Fruit fly (Drosophila melanogaster) whole organism, embryonic: ENCODE measurements around the gene bor.

Source experiments
- Ada2b ChIP-seq: fragments of 200-800 bp; sonication (Bioruptor generic); IDR thresholded peaks from 2 replicates; pipeline ENCODE4 v1.3.6; 2022; ENCODE audit warnings: missing biosample characterization, missing genetic modification characterization
- Aef1 ChIP-seq: fragments of 200-800 bp; sonication (Bioruptor generic); IDR thresholded peaks from 3 replicates; pipeline ENCODE4 v1.3.6; 2022; ENCODE audit warnings: missing biosample characterization, missing genetic modification characterization
- Bdp1 ChIP-seq: fragments of 200-800 bp; sonication (Bioruptor generic); optimal IDR thresholded peaks from 3 replicates; lab custom pipeline; 2016; ENCODE audit warnings: missing biosample characterization, missing genetic modification characterization
- C15 ChIP-seq: fragments of 200-800 bp; sonication (Bioruptor generic); IDR thresholded peaks from 3 replicates; pipeline ENCODE4 v1.3.6; 2022; ENCODE audit warnings: missing biosample characterization, missing genetic modification characterization
- CG10267 ChIP-seq: fragments of 200-800 bp; sonication (Bioruptor generic); optimal IDR thresholded peaks from 2 replicates; lab custom pipeline; 2018; ENCODE audit warnings: missing biosample characterization, mild to moderate bottlenecking, missing genetic modification characterization, moderate library complexity
- CG11723 ChIP-seq: fragments of 200-800 bp; sonication (Bioruptor generic); optimal IDR thresholded peaks from 2 replicates; lab custom pipeline; 2017; ENCODE audit warnings: missing biosample characterization, mild to moderate bottlenecking, missing genetic modification characterization
- CG12219 ChIP-seq: fragments of 200-800 bp; sonication (Bioruptor generic); optimal IDR thresholded peaks from 3 replicates; lab custom pipeline; 2018; ENCODE audit warnings: missing biosample characterization, mild to moderate bottlenecking, missing genetic modification characterization
- CG13287 ChIP-seq: fragments of 200-800 bp; sonication (Bioruptor generic); IDR thresholded peaks from 2 replicates; pipeline ENCODE4 v1.3.6; 2022; ENCODE audit warnings: missing biosample characterization, missing genetic modification characterization; ENCODE audit not compliant: partially characterized antibody
- CG14667 ChIP-seq: fragments of 200-800 bp; sonication (Bioruptor generic); IDR thresholded peaks from 2 replicates; pipeline ENCODE4 v1.3.6; 2022; ENCODE audit warnings: missing biosample characterization, missing genetic modification characterization
- CG15269 ChIP-seq: fragments of 200-800 bp; sonication (Bioruptor generic); optimal IDR thresholded peaks from 2 replicates; lab custom pipeline; 2018; ENCODE audit warnings: missing biosample characterization, mild to moderate bottlenecking, missing genetic modification characterization, moderate library complexity
- CG15514 ChIP-seq: fragments of 200-800 bp; sonication (Bioruptor generic); optimal IDR thresholded peaks from 3 replicates; lab custom pipeline; 2017; ENCODE audit warnings: missing biosample characterization, missing genetic modification characterization, mild to moderate bottlenecking, moderate library complexity, missing genetic modification reagents
- CG17328 ChIP-seq: fragments of 200-800 bp; sonication (Bioruptor generic); IDR thresholded peaks from 2 replicates; pipeline ENCODE4 v1.3.6; 2022; ENCODE audit warnings: missing biosample characterization, missing genetic modification characterization
- CG17912 ChIP-seq: fragments of 200-800 bp; sonication (Bioruptor generic); optimal IDR thresholded peaks from 2 replicates; lab custom pipeline; 2018; ENCODE audit warnings: missing biosample characterization, mild to moderate bottlenecking, missing genetic modification characterization
- CG1832 ChIP-seq: fragments of 200-800 bp; sonication (Bioruptor generic); optimal IDR thresholded peaks from 2 replicates; lab custom pipeline; 2017; ENCODE audit warnings: missing biosample characterization, mild to moderate bottlenecking, missing genetic modification characterization, inconsistent platforms
- CG2678 ChIP-seq: fragments of 200-800 bp; sonication (Bioruptor generic); optimal IDR thresholded peaks from 3 replicates; lab custom pipeline; 2019; ENCODE audit warnings: missing biosample characterization, mild to moderate bottlenecking, missing genetic modification characterization, moderate library complexity
- CG31224 ChIP-seq: fragments of 200-800 bp; sonication (Bioruptor generic); IDR thresholded peaks from 2 replicates; pipeline ENCODE4 v1.3.6; 2022; ENCODE audit warnings: missing biosample characterization, missing genetic modification characterization
- CG4424 ChIP-seq: fragments of 200-800 bp; sonication (Bioruptor generic); optimal IDR thresholded peaks from 3 replicates; lab custom pipeline; 2016; ENCODE audit warnings: missing biosample characterization, missing genetic modification characterization
- CG6175 ChIP-seq: fragments of 200-800 bp; sonication (Bioruptor generic); IDR thresholded peaks from 3 replicates; pipeline ENCODE4 v1.3.6; 2022; ENCODE audit warnings: missing biosample characterization, missing genetic modification characterization
- CG7963 ChIP-seq: fragments of 200-800 bp; sonication (Bioruptor generic); IDR thresholded peaks from 3 replicates; pipeline ENCODE4 v1.3.6; 2022; ENCODE audit warnings: missing biosample characterization, missing genetic modification characterization; ENCODE audit not compliant: partially characterized antibody
- CG8359 ChIP-seq: fragments of 200-800 bp; sonication (Bioruptor generic); optimal IDR thresholded peaks from 2 replicates; lab custom pipeline; 2017; ENCODE audit warnings: missing biosample characterization, mild to moderate bottlenecking, missing genetic modification characterization, borderline replicate concordance
- CG9215 ChIP-seq: fragments of 200-800 bp; sonication (Bioruptor generic); IDR thresholded peaks from 2 replicates; pipeline ENCODE4 v1.3.6; 2022; ENCODE audit warnings: missing biosample characterization, missing genetic modification characterization
- Dbx ChIP-seq: fragments of 200-800 bp; sonication (Bioruptor generic); IDR thresholded peaks from 3 replicates; pipeline ENCODE4 v1.3.6; 2022; ENCODE audit warnings: missing biosample characterization, missing genetic modification characterization
- Dek ChIP-seq: fragments of 200-800 bp; sonication (Bioruptor generic); optimal IDR thresholded peaks from 3 replicates; lab custom pipeline; 2019; ENCODE audit warnings: missing biosample characterization, mild to moderate bottlenecking, missing genetic modification characterization, moderate library complexity
- GATAe ChIP-seq: fragments of 200-800 bp; sonication (Bioruptor generic); conservative IDR thresholded peaks from 2 replicates; pipeline ENCODE4 v1.3.6; 2022; ENCODE audit warnings: missing biosample characterization, missing genetic modification characterization
- HLH4C ChIP-seq: fragments of 200-800 bp; sonication (Bioruptor generic); IDR thresholded peaks from 3 replicates; pipeline ENCODE4 v1.3.6; 2022; ENCODE audit warnings: missing biosample characterization, missing genetic modification characterization; ENCODE audit not compliant: partially characterized antibody
- Hmr ChIP-seq: fragments of 200-800 bp; sonication (Bioruptor generic); optimal IDR thresholded peaks from 3 replicates; lab custom pipeline; 2017; ENCODE audit warnings: mild to moderate bottlenecking, missing biosample characterization, missing genetic modification reagents, missing genetic modification characterization
- Hsf ChIP-seq: fragments of 200-800 bp; sonication (Bioruptor generic); optimal IDR thresholded peaks from 3 replicates; lab custom pipeline; 2016; ENCODE audit warnings: missing biosample characterization, missing genetic modification characterization
- Kr ChIP-seq: fragments of 200-800 bp; sonication (Bioruptor generic); optimal IDR thresholded peaks from 2 replicates; lab custom pipeline; 2017; ENCODE audit warnings: missing biosample characterization, mild to moderate bottlenecking, missing genetic modification characterization
- Med ChIP-seq: fragments of 200-800 bp; sonication (Bioruptor generic); peaks from one replicate; lab custom pipeline; 2016; ENCODE audit warnings: missing biosample characterization, missing genetic modification characterization, mild to moderate bottlenecking, inconsistent platforms, moderate library complexity
- Mrtf ChIP-seq: fragments of 200-800 bp; sonication (Bioruptor generic); IDR thresholded peaks from 3 replicates; pipeline ENCODE4 v1.3.6; 2022; ENCODE audit warnings: missing biosample characterization, missing genetic modification characterization
- Optix ChIP-seq: fragments of 200-800 bp; sonication (Bioruptor generic); IDR thresholded peaks from 3 replicates; pipeline ENCODE4 v1.3.6; 2022; ENCODE audit warnings: missing biosample characterization, missing genetic modification characterization
- Sry-β ChIP-seq: fragments of 200-800 bp; sonication (Bioruptor generic); optimal IDR thresholded peaks from 2 replicates; lab custom pipeline; 2018; ENCODE audit warnings: missing biosample characterization, mild to moderate bottlenecking, missing genetic modification characterization, moderate library complexity
- bigmax ChIP-seq: fragments of 200-800 bp; sonication (Bioruptor generic); optimal IDR thresholded peaks from 2 replicates; lab custom pipeline; 2018; ENCODE audit warnings: missing biosample characterization, mild to moderate bottlenecking, missing genetic modification characterization
- dan ChIP-seq: fragments of 200-800 bp; sonication (Bioruptor generic); IDR thresholded peaks from 2 replicates; pipeline ENCODE4 v1.3.6; 2022; ENCODE audit warnings: missing biosample characterization, missing genetic modification characterization
- eyg ChIP-seq: fragments of 200-800 bp; sonication (Bioruptor generic); optimal IDR thresholded peaks from 3 replicates; lab custom pipeline; 2016; ENCODE audit warnings: missing biosample characterization, missing genetic modification characterization
- ftz-f1 ChIP-seq: fragments of 200-800 bp; sonication (Bioruptor generic); optimal IDR thresholded peaks from 2 replicates; lab custom pipeline; 2016; ENCODE audit warnings: missing biosample characterization, missing genetic modification characterization
- gem ChIP-seq: fragments of 200-800 bp; sonication (Bioruptor generic); optimal IDR thresholded peaks from 2 replicates; lab custom pipeline; 2019; ENCODE audit warnings: missing biosample characterization, mild to moderate bottlenecking, missing genetic modification characterization, moderate library complexity
- klu ChIP-seq: fragments of 200-800 bp; sonication (Bioruptor generic); IDR thresholded peaks from 2 replicates; pipeline ENCODE4 v1.3.6; 2022; ENCODE audit warnings: missing biosample characterization, missing genetic modification characterization
- lab ChIP-seq: fragments of 200-800 bp; sonication (Bioruptor generic); optimal IDR thresholded peaks from 3 replicates; lab custom pipeline; 2017; ENCODE audit warnings: missing biosample characterization, missing genetic modification characterization, mild to moderate bottlenecking, moderate library complexity, missing genetic modification reagents
- lilli ChIP-seq: fragments of 200-800 bp; sonication (Bioruptor generic); optimal IDR thresholded peaks from 3 replicates; lab custom pipeline; 2016; ENCODE audit warnings: missing biosample characterization, missing genetic modification characterization
- onecut ChIP-seq: fragments of 200-800 bp; sonication (Bioruptor generic); IDR thresholded peaks from 2 replicates; pipeline ENCODE4 v1.3.6; 2022; ENCODE audit warnings: missing biosample characterization, missing genetic modification characterization
- run ChIP-seq: fragments of 200-800 bp; sonication (Bioruptor generic); optimal IDR thresholded peaks from 3 replicates; lab custom pipeline; 2018; ENCODE audit warnings: missing biosample characterization, mild to moderate bottlenecking, missing genetic modification characterization
- sens ChIP-seq: fragments of 200-800 bp; sonication (Bioruptor generic); peaks from one replicate; lab custom pipeline; 2016; ENCODE audit warnings: missing biosample characterization, missing genetic modification characterization
- shn ChIP-seq: fragments of 200-800 bp; sonication (Bioruptor generic); optimal IDR thresholded peaks from 3 replicates; lab custom pipeline; 2016; ENCODE audit warnings: missing biosample characterization, missing genetic modification characterization
- sug ChIP-seq: fragments of 200-800 bp; optimal IDR thresholded peaks from 2 replicates; lab custom pipeline; 2019; ENCODE audit warnings: missing biosample characterization, mild to moderate bottlenecking, missing genetic modification characterization, moderate library complexity
- tin ChIP-seq: fragments of 200-800 bp; sonication (Bioruptor generic); optimal IDR thresholded peaks from 3 replicates; lab custom pipeline; 2016; ENCODE audit warnings: missing biosample characterization, missing genetic modification characterization
- trem ChIP-seq: fragments of 200-800 bp; optimal IDR thresholded peaks from 3 replicates; lab custom pipeline; 2019; ENCODE audit warnings: missing biosample characterization, mild to moderate bottlenecking, missing genetic modification characterization, moderate library complexity
- z ChIP-seq: fragments of 200-800 bp; sonication (Bioruptor generic); IDR thresholded peaks from 3 replicates; pipeline ENCODE4 v1.3.6; 2022; ENCODE audit warnings: missing biosample characterization, missing genetic modification characterization

The bor gene

DNA sequence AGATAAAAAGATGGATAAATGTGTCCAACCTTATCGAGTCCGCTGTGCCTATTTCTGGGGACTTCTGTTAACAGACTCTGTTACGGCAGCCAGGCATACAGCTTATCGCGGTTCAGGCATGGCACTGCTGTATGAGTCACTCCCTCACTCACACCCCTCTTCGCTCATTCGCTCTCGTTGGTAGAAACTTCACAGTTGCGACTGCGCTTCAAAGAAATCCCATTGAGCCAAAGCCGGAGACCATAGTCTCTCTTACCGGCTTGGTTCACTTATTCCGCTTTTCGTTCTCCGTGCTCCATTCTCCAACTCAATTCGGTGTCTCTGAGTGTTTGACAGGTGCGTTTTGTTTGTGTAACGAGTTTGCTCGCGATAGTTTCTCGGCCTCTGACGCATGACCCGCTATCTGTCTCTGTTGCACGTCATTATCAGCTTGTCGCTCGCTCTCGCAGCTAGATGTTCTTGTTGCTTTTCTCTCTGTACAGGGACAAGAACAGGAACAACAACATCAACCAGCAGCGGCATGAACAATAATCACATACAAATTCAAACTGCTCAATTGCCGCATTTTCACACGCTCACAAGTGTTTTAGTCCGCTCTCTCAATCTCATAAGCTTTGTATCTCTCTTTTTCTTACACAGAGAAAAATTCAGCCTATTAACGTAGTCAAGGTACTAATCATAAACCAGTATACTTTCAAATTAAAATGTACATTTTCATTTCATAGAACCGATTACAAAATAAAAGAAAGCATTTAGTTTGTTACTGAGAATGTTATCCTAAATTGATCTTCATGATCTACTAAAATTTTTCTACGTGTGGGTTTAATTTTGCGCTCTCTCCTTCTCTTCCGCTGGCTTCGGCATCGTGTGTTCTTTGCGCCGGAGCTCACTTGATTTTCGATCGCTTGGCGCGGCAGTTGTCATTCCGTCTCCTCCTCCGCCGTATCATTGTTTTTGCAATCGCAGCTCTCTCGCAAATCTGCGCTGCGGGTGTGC is 16.4 kb upstream of the bor start (continued):
- TF ChIP-seq Optix (GFP tag; lab: Robert Waterston, UW) (peak; percentile 80; the same call in 2 of the 3 replicates), Med (peak; percentile 100), shn (GFP tag; lab: Kevin White, UChicago) (peak; percentile 99), CG17328 (GFP tag; lab: Robert Waterston, UW) (peak; percentile 100), gem (tag; lab: Kevin White, UChicago) (peak; percentile 100), CG7963 (no peak), Hmr (GFP tag; lab: Kevin White, UChicago) (peak; percentile 99), onecut (peak; percentile 98), z (GFP tag; lab: Robert Waterston, UW) (peak; percentile 96), lilli (GFP tag; lab: Kevin White, UChicago) (peak; percentile 99), Bdp1 (GFP tag; lab: Kevin White, UChicago) (peak; percentile 95), bigmax (GFP tag; lab: Kevin White, UChicago) (peak; percentile 75), Kr (peak; percentile 84), HLH4C (GFP tag; lab: Robert Waterston, UW) (no peak), CG17912 (GFP tag; lab: Kevin White, UChicago) (peak; percentile 91), CG11723 (peak; percentile 99), sug (tag; lab: Kevin White, UChicago) (peak; percentile 98), CG31224 (GFP tag; lab: Robert Waterston, UW) (peak; percentile 98), eyg (GFP tag; lab: Kevin White, UChicago) (peak; percentile 99), CG8359 (GFP tag; lab: Kevin White, UChicago) (peak; percentile 95), Ada2b (GFP tag; lab: Robert Waterston, UW) (peak; percentile 100), C15 (GFP tag; lab: Robert Waterston, UW) (peak; percentile 99), klu (peak; percentile 99), CG4424 (GFP tag; lab: Kevin White, UChicago) (peak; percentile 99), dan (GFP tag; lab: Robert Waterston, UW) (no peak; the same call in 1 of the 2 replicates), Mrtf (GFP tag; lab: Robert Waterston, UW) (peak; percentile 98; the same call in 2 of the 3 replicates), Dek (tag; lab: Kevin White, UChicago) (peak; percentile 99), CG10267 (peak; percentile 99), CG6175 (GFP tag; lab: Robert Waterston, UW) (peak; percentile 95), ftz-f1 (peak; percentile 90), sens (GFP tag; lab: Kevin White, UChicago) (peak; percentile 100), CG15269 (peak; percentile 100), GATAe (GFP tag; lab: Robert Waterston, UW) (peak; percentile 97), tin (GFP tag; lab: Kevin White, UChicago) (peak; percentile 99), CG9215 (GFP tag; lab: Robert Waterston, UW) (peak; percentile 98), CG15514 (peak; percentile 94), trem (tag; lab: Kevin White, UChicago) (peak; percentile 97), run (tag; lab: Kevin White, UChicago) (peak; percentile 99), CG14667 (GFP tag; lab: Robert Waterston, UW) (peak; percentile 99), Sry-β (GFP tag; lab: Kevin White, UChicago) (peak; percentile 66), CG1832 (peak; percentile 83), Aef1 (GFP tag; lab: Robert Waterston, UW) (peak; percentile 99), Hsf (GFP tag; lab: Kevin White, UChicago) (peak; percentile 100), CG12219 (GFP tag; lab: Kevin White, UChicago) (peak; percentile 99), CG13287 (GFP tag; lab: Robert Waterston, UW) (peak; percentile 48; the same call in 1 of the 2 replicates), Dbx (peak; percentile 100), lab (GFP tag; lab: Kevin White, UChicago) (peak; percentile 100), CG2678 (tag; lab: Kevin White, UChicago) (peak; percentile 100)
